Fruit fly (Drosophila melanogaster) whole organism, wandering third instar larva: ENCODE data around the gene CG45545.
A peak's percentile ranks its signal among the peaks of the same experiment; 100 is the strongest.

Experiments used
- Abd-B ChIP-seq: fragments of >200 bp; optimal IDR thresholded peaks from 2 replicates; lab custom pipeline; 2017; ENCODE audit warnings: missing biosample characterization, missing genetic modification characterization
- CG32264 ChIP-seq: fragments of 200-800 bp; sonication (Bioruptor generic); optimal IDR thresholded peaks from 2 replicates; lab custom pipeline; 2016; ENCODE audit warnings: missing biosample characterization, missing genetic modification characterization
- CG9705 ChIP-seq: fragments of 200-800 bp; sonication (Bioruptor generic); optimal IDR thresholded peaks from 2 replicates; lab custom pipeline; 2018; ENCODE audit warnings: missing biosample characterization, mild to moderate bottlenecking, missing genetic modification characterization
- CrebA ChIP-seq: fragments of 200-800 bp; sonication (Bioruptor generic); optimal IDR thresholded peaks from 2 replicates; lab custom pipeline; 2016; ENCODE audit warnings: missing biosample characterization, mild to moderate bottlenecking, missing genetic modification characterization, borderline replicate concordance
- Dif ChIP-seq: fragments of 200-275, 200-300 bp; sonication (Bioruptor generic); optimal IDR thresholded peaks from 2 replicates; lab custom pipeline; 2018; ENCODE audit warnings: missing biosample characterization, missing genetic modification characterization; ENCODE audit not compliant: partially characterized antibody
- GATAd ChIP-seq: sonication (Bioruptor generic); optimal IDR thresholded peaks from 2 replicates; lab custom pipeline; 2016; ENCODE audit warnings: missing biosample characterization, missing genetic modification characterization
- HLH106 ChIP-seq: fragments of 200-800 bp; optimal IDR thresholded peaks from 3 replicates; lab custom pipeline; 2019; ENCODE audit warnings: missing biosample characterization, mild to moderate bottlenecking, missing genetic modification characterization, moderate library complexity
- Hnf4 ChIP-seq: fragments of 200-800 bp; sonication (Bioruptor generic); optimal IDR thresholded peaks from 2 replicates; lab custom pipeline; 2016; ENCODE audit warnings: missing biosample characterization, mild to moderate bottlenecking, missing genetic modification characterization
- Hr78 ChIP-seq: fragments of >200 bp; optimal IDR thresholded peaks from 2 replicates; lab custom pipeline; 2017; ENCODE audit warnings: missing biosample characterization, missing genetic modification characterization
- Hr83 ChIP-seq: fragments of 200-300 bp; sonication (Bioruptor generic); optimal IDR thresholded peaks from 2 replicates; lab custom pipeline; 2016; ENCODE audit warnings: missing biosample characterization, mild to moderate bottlenecking, missing genetic modification characterization, moderate library complexity; ENCODE audit not compliant: poor library complexity, severe bottlenecking
- Jra ChIP-seq: sonication (Bioruptor generic); optimal IDR thresholded peaks from 2 replicates; lab custom pipeline; 2016; ENCODE audit warnings: missing biosample characterization, missing genetic modification characterization
- Mio ChIP-seq: sonication (Bioruptor generic); optimal IDR thresholded peaks from 2 replicates; lab custom pipeline; 2016; ENCODE audit warnings: missing biosample characterization, missing genetic modification characterization
- Myc ChIP-seq: fragments of >200 bp; optimal IDR thresholded peaks from 2 replicates; lab custom pipeline; 2017
- N ChIP-seq: fragments of >200 bp; optimal IDR thresholded peaks from 2 replicates; lab custom pipeline; 2018; ENCODE audit warnings: missing biosample characterization, missing external identifiers, missing genetic modification characterization
- OdsH ChIP-seq: fragments of 200-800 bp; sonication (Bioruptor generic); optimal IDR thresholded peaks from 2 replicates; lab custom pipeline; 2016; ENCODE audit warnings: missing biosample characterization, mild to moderate bottlenecking, missing genetic modification characterization
- Rel ChIP-seq, 2 experiments: fragments of 200-800 bp; sonication (Bioruptor generic) in 1 of 2; optimal IDR thresholded peaks; 2 replicates in 1 of 2; 3 replicates in 1 of 2; lab custom pipeline; 2016 to 2019; ENCODE audit warnings: mild to moderate bottlenecking in 2 of 2, missing biosample characterization in 2 of 2, missing genetic modification characterization in 2 of 2, moderate library complexity in 1 of 2
- Vsx2 ChIP-seq: fragments of 200-300, 225-300 bp; sonication (Bioruptor generic); optimal IDR thresholded peaks from 2 replicates; lab custom pipeline; 2018; ENCODE audit warnings: missing biosample characterization, missing genetic modification characterization; ENCODE audit not compliant: partially characterized antibody
- br ChIP-seq: fragments of 200-800 bp; sonication (Bioruptor generic); optimal IDR thresholded peaks from 2 replicates; lab custom pipeline; 2016; ENCODE audit warnings: missing biosample characterization, missing genetic modification characterization
- brk ChIP-seq: fragments of 200-800 bp; sonication (Bioruptor generic); optimal IDR thresholded peaks from 2 replicates; lab custom pipeline; 2016; ENCODE audit warnings: missing biosample characterization, mild to moderate bottlenecking, missing genetic modification characterization
- dl ChIP-seq, 2 experiments: fragments of 175-275, 200-275 bp in 1 of 2; fragments of 200-275 bp in 1 of 2; sonication (Bioruptor generic); optimal IDR thresholded peaks; lab custom pipeline; 2018; ENCODE audit warnings: mild to moderate bottlenecking in 2 of 2, missing biosample characterization in 2 of 2, missing genetic modification characterization in 2 of 2, moderate library complexity in 2 of 2; ENCODE audit not compliant: partially characterized antibody in 2 of 2, insufficient read depth in 1 of 2
- dmrt93B ChIP-seq: fragments of 200-800 bp; sonication (Bioruptor generic); optimal IDR thresholded peaks from 2 replicates; lab custom pipeline; 2018; ENCODE audit warnings: missing biosample characterization, mild to moderate bottlenecking, missing genetic modification characterization
- dsf ChIP-seq: sonication (Bioruptor generic); optimal IDR thresholded peaks from 2 replicates; lab custom pipeline; 2016; ENCODE audit warnings: missing biosample characterization, missing genetic modification characterization, borderline replicate concordance
- ey ChIP-seq: fragments of 200-800 bp; sonication (Bioruptor generic); optimal IDR thresholded peaks from 2 replicates; lab custom pipeline; 2016; ENCODE audit warnings: missing biosample characterization, missing genetic modification characterization
- foxo ChIP-seq, 2 experiments: fragments of 200-800 bp; sonication (Bioruptor generic); optimal IDR thresholded peaks; 2 replicates in 1 of 2; 3 replicates in 1 of 2; lab custom pipeline; 2016 to 2017; ENCODE audit warnings: missing biosample characterization in 2 of 2, missing genetic modification characterization in 2 of 2
- fru ChIP-seq: fragments of 200-800 bp; sonication (Bioruptor generic); optimal IDR thresholded peaks from 3 replicates; lab custom pipeline; 2016; ENCODE audit warnings: missing biosample characterization, mild to moderate bottlenecking, missing genetic modification characterization
- h ChIP-seq: fragments of 200-800 bp; sonication (Bioruptor generic); optimal IDR thresholded peaks from 3 replicates; lab custom pipeline; 2016; ENCODE audit warnings: missing biosample characterization, mild to moderate bottlenecking, missing genetic modification characterization
- jim ChIP-seq: fragments of 175-275, 200-325 bp; sonication (Bioruptor generic); optimal IDR thresholded peaks from 2 replicates; lab custom pipeline; 2016; ENCODE audit warnings: missing biosample characterization, mild to moderate bottlenecking, missing genetic modification characterization
- lola ChIP-seq: fragments of >200 bp; optimal IDR thresholded peaks from 2 replicates; lab custom pipeline; 2017; ENCODE audit warnings: missing biosample characterization, missing genetic modification characterization
- pan ChIP-seq: fragments of >200 bp; optimal IDR thresholded peaks from 2 replicates; lab custom pipeline; 2017
- psq ChIP-seq: fragments of 200-800 bp; sonication (Bioruptor generic); optimal IDR thresholded peaks from 3 replicates; lab custom pipeline; 2017; ENCODE audit warnings: missing biosample characterization, mild to moderate bottlenecking, missing genetic modification characterization, moderate library complexity
- rgr ChIP-seq: fragments of 200-800 bp; sonication (Bioruptor generic); optimal IDR thresholded peaks from 3 replicates; lab custom pipeline; 2016; ENCODE audit warnings: missing biosample characterization, mild to moderate bottlenecking, missing genetic modification characterization
- sage ChIP-seq: fragments of 200-800 bp; sonication (Bioruptor generic); optimal IDR thresholded peaks from 2 replicates; lab custom pipeline; 2016; ENCODE audit warnings: missing biosample characterization, mild to moderate bottlenecking, missing genetic modification characterization
- sv ChIP-seq: fragments of 200-800 bp; sonication (Bioruptor generic); optimal IDR thresholded peaks from 3 replicates; lab custom pipeline; 2016; ENCODE audit warnings: missing biosample characterization, missing genetic modification characterization
- tai ChIP-seq: sonication (Bioruptor generic); optimal IDR thresholded peaks from 2 replicates; lab custom pipeline; 2016; ENCODE audit warnings: missing biosample characterization, missing genetic modification characterization
- usp ChIP-seq: fragments of >200 bp; optimal IDR thresholded peaks from 2 replicates; lab custom pipeline; 2017; ENCODE audit warnings: missing biosample characterization, missing genetic modification characterization

The CG45545 gene

DNA sequence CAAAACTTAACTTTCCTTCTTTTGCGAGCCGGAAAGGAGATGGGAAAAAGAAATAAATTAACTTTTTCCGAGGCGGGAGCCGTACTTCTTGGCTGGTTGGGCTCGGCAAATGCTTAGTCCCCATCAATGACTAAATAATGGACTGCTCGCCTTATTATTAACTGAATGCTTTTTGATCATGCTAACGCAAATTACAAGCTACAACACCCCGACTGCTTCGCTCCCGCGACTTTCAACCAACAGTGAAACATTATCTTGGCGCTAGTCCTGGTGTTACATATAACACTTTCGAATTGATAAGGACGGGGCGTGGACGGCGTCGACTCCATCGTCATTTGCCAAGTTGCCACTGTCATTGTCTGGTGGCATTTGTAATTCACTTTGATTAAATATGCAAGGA is at the start of gene CG45545:
Gene CG45545 (plus strand): TSS at position 301 of the 400 bp plus-strand sequence.
- TF ChIP-seq lola (GFP tag; lab: Kevin White, UChicago) (no peak), N (GFP tag; lab: Kevin White, UChicago) (no peak), dl (GFP tag; optimal IDR thresholded peaks at IDR 0.05; lab: Kevin White, UChicago; ENCODE audit: insufficient read depth in 1 of 2, partially characterized antibody in 2 of 2) (no peak), tai (GFP tag; lab: Kevin White, UChicago) (no peak), Rel (GFP tag; optimal IDR thresholded peaks at IDR 0.05; lab: Kevin White, UChicago) (no peak), Rel (tag; optimal IDR thresholded peaks at IDR 0.05; lab: Kevin White, UChicago) (no peak), Vsx2 (GFP tag; lab: Kevin White, UChicago) (no peak), psq (GFP tag; lab: Kevin White, UChicago) (no peak), CG9705 (GFP tag; lab: Kevin White, UChicago) (no peak), Myc (no peak), jim (no peak), dsf (GFP tag; lab: Kevin White, UChicago) (no peak), pan (lab: Kevin White, UChicago) (no peak)

DNA sequence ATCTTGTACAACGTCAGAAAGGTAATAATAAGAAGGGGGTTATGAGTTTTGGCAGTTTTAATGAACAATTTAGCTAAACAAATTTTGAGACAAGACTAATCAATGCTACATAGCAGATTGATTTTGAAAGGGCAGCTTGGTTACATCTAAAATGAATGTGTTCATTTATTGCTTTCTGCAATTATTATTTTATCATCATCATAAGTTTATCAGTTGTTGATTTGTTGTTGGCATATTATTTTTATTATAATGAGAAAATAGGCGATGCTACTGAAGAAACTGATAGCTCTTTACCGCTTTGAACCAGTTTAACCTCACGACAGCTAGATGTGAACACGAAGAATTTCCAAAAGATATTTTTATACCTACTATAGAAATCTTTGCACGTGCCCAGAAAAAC is 49.5 kb upstream of the CG45545 start, which contains the start of gene Mics1:
Gene Mics1 (minus strand): TSS at position 101 of the 400 bp plus-strand sequence.
- TF ChIP-seq jim (no peak), dl (GFP tag; optimal IDR thresholded peaks at IDR 0.05; lab: Kevin White, UChicago; ENCODE audit: insufficient read depth in 1 of 2, partially characterized antibody in 2 of 2) (no peak), dmrt93B (no peak), N (GFP tag; lab: Kevin White, UChicago) (no peak), Rel (GFP tag; optimal IDR thresholded peaks at IDR 0.05; lab: Kevin White, UChicago) (no peak), Rel (tag; optimal IDR thresholded peaks at IDR 0.05; lab: Kevin White, UChicago) (no peak), Hr78 (GFP tag; lab: Kevin White, UChicago) (no peak), Hr83 (GFP tag; lab: Kevin White, UChicago) (no peak), usp (GFP tag; lab: Kevin White, UChicago) (no peak)

DNA sequence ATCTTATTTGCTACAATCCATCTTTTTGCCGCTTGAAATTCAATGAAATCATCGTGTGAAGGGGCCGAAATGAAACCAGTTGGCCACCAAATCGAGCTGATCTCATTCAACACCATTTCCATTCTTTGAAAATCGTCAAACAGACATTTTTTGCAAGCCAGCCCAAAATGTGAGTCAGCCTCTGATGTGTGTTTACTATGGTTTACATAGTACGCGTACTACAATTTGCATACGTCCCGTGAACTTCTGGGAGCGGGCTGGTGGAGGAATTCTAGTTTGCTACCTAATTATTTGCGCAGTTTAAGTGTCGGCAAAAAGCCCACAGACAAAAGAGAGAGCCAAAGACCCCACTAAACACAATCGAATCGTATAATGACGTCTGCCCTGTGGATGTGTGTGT is 48.6 kb upstream of the CG45545 start:
- TF ChIP-seq Dif (GFP tag; lab: Kevin White, UChicago) (no peak), Mio (GFP tag; lab: Kevin White, UChicago) (no peak), CG9705 (GFP tag; lab: Kevin White, UChicago) (no peak), pan (lab: Kevin White, UChicago) (no peak), br (no peak), Jra (GFP tag; lab: Kevin White, UChicago) (no peak)

DNA sequence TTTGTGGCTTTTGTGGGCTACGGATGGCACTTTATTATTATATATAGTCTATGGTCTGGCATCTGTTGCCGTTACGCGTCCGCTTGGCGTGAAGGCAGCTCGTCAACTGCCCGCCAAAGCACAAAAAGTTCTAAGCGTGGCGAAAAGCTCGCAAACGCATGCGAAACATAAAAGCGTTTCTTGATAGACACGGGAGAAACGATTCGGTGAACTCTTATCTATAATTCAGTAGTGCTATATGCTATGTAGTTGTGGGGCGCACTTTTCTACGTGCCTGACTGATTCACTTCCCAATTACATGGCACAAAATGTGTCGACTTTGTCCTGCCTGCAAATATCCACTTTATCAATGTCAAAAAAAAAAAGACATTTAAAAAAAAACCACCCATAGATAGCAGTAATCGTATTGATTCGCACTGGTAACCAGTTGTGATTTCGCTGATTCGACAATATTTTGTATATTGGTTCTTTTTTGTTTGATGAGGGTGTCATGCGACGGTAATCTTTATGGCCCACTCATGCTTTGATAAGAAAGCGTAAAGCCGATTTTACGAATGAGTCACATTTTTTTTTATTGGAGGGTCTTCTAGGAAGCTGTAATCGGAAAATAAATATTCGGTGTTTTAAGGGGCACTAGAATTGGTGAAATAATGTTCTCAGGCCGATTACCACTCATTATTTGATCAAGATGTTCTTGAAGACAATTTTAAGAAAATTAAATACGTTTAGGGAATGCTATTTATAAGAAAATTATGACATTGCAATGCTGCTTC is 46.6 kb upstream of the CG45545 start, which contains the start of gene alpha-Est9:
Gene alpha-Est9 (minus strand): TSS at position 110 of the 773 bp plus-strand sequence.
- TF ChIP-seq h (GFP tag; lab: Kevin White, UChicago) = peak; percentile 55
- TF ChIP-seq Rel (GFP tag; optimal IDR thresholded peaks at IDR 0.05; lab: Kevin White, UChicago) = no peak
- TF ChIP-seq Rel (tag; optimal IDR thresholded peaks at IDR 0.05; lab: Kevin White, UChicago) = peak; percentile 69
- TF ChIP-seq CrebA (GFP tag; lab: Kevin White, UChicago) = peak; percentile 24
- no peak for TF ChIP-seq sage (GFP tag; lab: Kevin White, UChicago)
- no peak for TF ChIP-seq usp (GFP tag; lab: Kevin White, UChicago)
- peak; percentile 0 for TF ChIP-seq br
- peak in 1 of 2 experiments; percentile 4 for TF ChIP-seq foxo (GFP tag; optimal IDR thresholded peaks at IDR 0.05; lab: Kevin White, UChicago)

DNA sequence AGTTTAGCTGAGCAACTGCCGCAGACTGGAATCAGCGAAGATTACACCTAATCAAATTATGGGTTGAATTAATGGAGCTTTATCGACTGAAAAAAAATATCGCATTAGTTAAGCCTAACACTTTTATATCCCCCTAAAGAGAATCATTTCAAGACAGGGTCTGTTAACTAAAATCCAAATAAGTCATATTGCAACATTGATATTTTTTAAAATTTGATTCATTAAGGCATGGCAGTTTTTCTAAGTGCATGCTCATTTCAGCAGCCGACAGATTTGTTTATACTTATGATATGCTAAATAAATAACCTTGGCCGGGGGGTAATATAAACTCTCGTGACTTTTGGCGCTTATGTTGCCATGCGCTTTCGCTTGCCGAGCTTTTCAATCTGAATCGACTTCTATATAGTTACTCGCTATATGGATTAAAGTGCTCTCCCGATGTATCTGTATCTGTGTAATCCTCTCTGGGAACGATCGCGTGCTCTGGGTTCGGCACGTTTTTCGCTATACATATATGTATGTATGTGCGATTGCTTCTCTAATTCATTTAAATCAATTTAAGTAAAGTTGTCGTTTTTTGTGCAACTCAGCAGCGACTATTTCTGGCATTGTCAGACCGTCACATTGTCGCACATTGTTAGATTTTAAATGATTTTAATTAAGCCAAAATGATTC is 45.4 kb upstream of the CG45545 start:
- TF ChIP-seq brk (GFP tag; lab: Kevin White, UChicago) = no peak
- no peak for TF ChIP-seq GATAd (GFP tag; lab: Kevin White, UChicago)
- no peak for TF ChIP-seq Myc
- peak; percentile 55 for TF ChIP-seq rgr (GFP tag; lab: Kevin White, UChicago)
- no peak for TF ChIP-seq Mio (GFP tag; lab: Kevin White, UChicago)
- TF ChIP-seq br = peak; percentile 10
- peak; percentile 57 for TF ChIP-seq OdsH (GFP tag; lab: Kevin White, UChicago)
- peak; percentile 47 for TF ChIP-seq fru (GFP tag; lab: Kevin White, UChicago)
- no peak for TF ChIP-seq Abd-B (GFP tag; lab: Kevin White, UChicago)
- peak; percentile 35 for TF ChIP-seq Hnf4 (GFP tag; lab: Kevin White, UChicago)
- TF ChIP-seq Vsx2 (GFP tag; lab: Kevin White, UChicago) = no peak
- TF ChIP-seq HLH106 (tag; lab: Kevin White, UChicago) = peak; percentile 50
- peak in 1 of 2 experiments; percentile 60 for TF ChIP-seq foxo (GFP tag; optimal IDR thresholded peaks at IDR 0.05; lab: Kevin White, UChicago)
- TF ChIP-seq CG32264 = no peak
- TF ChIP-seq sv (GFP tag; lab: Kevin White, UChicago) = peak; percentile 83
- TF ChIP-seq dmrt93B = no peak
- peak; percentile 45 for TF ChIP-seq ey (GFP tag; lab: Kevin White, UChicago)
- TF ChIP-seq h (GFP tag; lab: Kevin White, UChicago) = peak; percentile 63
- peak; percentile 11 for TF ChIP-seq psq (GFP tag; lab: Kevin White, UChicago)
